Fruit fly (Drosophila melanogaster) Kc167 (cell line): ENCODE results near the gene Mvl.
A peak's percentile ranks its signal among the peaks of the same experiment; 100 is the strongest.

Experiments
- Myc ChIP-seq: fragments of >200 bp; optimal IDR thresholded peaks from 2 replicates; lab custom pipeline; 2017; ENCODE audit warnings: missing external identifiers
- Sin3A ChIP-seq: fragments of >200 bp; optimal IDR thresholded peaks from 2 replicates; lab custom pipeline; 2018; ENCODE audit warnings: missing external identifiers
- h ChIP-seq: fragments of >200 bp; optimal IDR thresholded peaks from 3 replicates; lab custom pipeline; 2018; ENCODE audit warnings: missing external identifiers
- insv ChIP-seq: fragments of >200 bp; optimal IDR thresholded peaks from 3 replicates; lab custom pipeline; 2018; ENCODE audit warnings: missing external identifiers
- psq ChIP-seq: fragments of >200 bp; optimal IDR thresholded peaks from 2 replicates; lab custom pipeline; 2017; ENCODE audit warnings: missing external identifiers
- ttk ChIP-seq: sonication (Bioruptor generic); optimal IDR thresholded peaks from 2 replicates; lab custom pipeline; 2017; ENCODE audit warnings: missing external identifiers

Mvl gene

DNA sequence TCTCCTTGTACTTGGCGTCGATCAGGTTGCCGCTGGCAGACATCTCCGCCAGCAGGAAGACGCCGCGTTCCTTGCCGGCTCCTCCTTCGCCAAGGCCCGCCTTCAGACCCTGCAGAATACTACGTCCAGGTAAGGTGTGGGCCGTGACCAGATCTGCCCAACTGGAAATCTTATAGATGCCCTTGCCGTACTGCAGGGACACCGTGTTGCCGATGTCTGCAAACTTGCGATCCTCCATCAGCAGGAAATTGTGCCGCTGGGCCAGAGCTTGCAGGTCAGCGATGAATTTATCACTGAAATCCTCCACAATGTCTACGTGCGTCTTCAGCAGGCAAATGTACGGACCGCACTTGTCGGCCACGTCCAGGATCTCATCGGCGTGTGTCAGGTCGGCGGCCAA lies 10.7 kb upstream of the Mvl start:
- TF ChIP-seq insv (lab: Kevin White, UChicago) (peak; percentile 51), ttk (lab: Kevin White, UChicago) (no peak)

DNA sequence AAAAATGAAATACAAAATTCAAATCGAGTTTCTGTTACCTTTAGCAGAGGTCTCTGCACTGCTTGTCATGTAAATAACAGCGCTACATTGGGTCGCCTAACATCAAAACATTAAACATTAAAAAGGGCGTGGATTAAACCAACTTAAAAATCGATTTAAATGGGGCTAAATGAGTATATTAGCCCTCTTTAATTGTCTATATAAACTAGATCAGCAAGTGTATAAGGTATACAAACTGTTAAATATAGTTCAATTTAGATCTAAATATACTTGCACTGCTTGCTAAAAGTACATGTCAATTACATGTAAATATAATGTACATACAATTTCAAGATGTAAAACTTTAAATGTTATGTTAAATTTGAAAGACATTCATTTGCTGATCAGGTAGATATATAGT lies 9.1 kb upstream of the Mvl start:
- no peak for TF ChIP-seq insv (lab: Kevin White, UChicago)
- TF ChIP-seq ttk (lab: Kevin White, UChicago), result no peak
- TF ChIP-seq Sin3A (lab: Kevin White, UChicago), result no peak
- no peak for TF ChIP-seq Myc (lab: Kevin White, UChicago)
- no peak for TF ChIP-seq psq (lab: Kevin White, UChicago)

DNA sequence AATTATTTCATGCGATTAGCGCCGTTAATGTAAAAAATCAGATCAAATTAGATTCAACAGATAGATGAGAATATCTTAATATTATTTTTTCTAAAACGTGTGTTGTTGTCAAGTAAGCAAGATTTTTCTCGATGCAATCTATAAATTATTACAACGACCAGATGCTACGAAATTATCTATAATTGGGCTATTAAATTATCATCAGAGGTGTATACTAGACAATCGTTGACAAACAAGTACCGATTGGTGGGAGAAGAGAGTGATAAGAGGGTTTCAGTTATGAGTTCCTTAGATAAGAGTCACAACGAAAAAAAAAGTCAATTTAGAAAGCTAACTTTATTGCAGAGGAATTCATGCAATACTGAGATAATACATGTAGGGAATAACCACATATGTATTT lies 6.9 kb upstream of the Mvl start:
- no peak for TF ChIP-seq h (lab: Kevin White, UChicago)
- TF ChIP-seq psq (lab: Kevin White, UChicago), result no peak

DNA sequence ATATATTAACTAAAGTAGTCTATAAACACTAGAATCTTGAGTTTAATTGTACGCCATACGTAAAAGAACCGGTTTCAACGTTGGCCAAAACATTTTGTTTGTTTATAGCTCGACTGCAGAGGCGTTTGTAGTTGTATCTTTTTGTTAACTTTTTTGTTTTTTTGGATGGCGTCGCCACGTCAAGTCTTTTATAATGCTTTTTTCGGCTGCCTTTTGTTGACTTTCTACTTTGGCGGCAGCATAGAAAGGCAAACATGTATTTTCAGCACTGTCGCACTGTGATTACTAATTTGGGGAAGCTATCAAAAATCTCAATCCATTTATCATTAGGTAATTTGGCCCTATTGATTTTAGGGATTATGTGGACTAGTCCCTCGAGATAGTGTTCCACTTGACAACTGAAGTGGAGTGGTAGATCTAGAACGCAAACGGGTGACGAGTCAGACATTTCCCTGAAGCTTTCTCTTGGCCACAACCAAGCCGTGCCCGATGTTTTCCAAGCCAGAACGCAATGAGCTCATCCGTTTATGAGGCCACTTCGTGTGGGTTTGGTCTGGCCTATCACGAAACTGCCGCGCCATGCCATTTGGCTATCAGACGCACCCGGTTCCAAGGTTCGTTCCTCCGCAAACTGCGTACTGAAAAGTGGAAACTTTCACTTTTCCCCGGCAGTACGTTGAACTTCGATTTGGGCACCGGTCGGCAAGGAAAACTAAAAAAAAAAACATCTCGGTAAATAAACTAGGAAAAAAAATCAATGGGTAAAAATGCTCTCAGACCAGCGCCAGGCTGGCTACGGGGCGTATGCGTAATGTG lies 6.1 kb upstream of the Mvl start:
- TF ChIP-seq insv (lab: Kevin White, UChicago) (no peak), psq (lab: Kevin White, UChicago) (no peak), Sin3A (lab: Kevin White, UChicago) (no peak), ttk (lab: Kevin White, UChicago) (no peak), h (lab: Kevin White, UChicago) (no peak), Myc (lab: Kevin White, UChicago) (no peak)

DNA sequence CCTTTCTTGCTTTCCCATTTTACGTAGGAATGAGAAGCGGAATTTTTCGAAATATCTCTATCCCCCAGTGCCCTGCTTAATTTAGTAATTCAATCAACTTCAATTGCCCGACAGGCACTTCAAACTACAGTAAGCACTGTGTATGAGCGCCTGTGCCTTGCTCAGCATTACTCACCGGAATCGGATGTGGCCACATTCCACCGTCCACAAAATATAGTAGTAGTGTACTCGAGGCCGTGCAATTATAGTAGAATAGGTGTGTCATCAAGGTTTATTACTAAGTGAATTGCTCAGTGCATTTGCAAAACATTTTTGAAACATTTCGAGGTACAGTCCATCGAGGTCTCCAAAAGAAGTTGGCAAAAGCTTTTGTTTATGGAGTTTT lies 5.1 kb upstream of the Mvl start:
- TF ChIP-seq insv (lab: Kevin White, UChicago), result no peak
- no peak for TF ChIP-seq h (lab: Kevin White, UChicago)
- no peak for TF ChIP-seq Sin3A (lab: Kevin White, UChicago)
- TF ChIP-seq Myc (lab: Kevin White, UChicago), result no peak
- TF ChIP-seq ttk (lab: Kevin White, UChicago), result no peak
- TF ChIP-seq psq (lab: Kevin White, UChicago), result no peak

DNA sequence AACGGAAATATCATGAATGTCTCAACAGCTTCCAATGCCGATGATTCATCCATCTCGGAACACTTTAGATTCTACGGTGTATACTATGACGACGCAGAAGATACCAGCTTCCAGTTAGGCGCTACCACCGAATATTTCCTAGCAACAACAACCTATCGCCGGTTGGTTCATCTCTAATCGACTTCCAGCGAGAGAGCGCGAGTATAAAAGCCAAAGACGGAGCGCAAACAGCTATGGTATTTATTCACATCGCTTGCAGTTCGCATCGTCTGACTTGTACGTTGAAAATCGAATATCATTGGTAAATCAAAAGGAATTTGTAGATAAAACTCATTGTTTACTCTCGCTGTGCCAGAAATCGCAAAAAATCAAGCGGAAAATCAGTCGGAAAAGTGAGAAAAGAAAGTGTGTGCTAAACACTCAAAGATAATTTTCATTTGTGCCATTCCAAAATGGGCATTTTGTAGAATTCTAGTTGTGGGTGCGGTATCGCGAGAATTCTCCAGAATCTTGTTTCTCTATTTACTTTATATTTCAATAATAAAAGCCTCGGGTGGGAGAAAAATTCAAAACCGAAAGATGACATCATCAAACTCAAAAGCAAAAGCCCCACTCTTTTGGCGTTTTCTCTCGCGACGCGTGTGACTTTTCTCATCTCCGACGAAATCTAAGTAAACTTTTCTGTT lies 4.6 kb upstream of the Mvl start, which contains the start of gene AnxB9:
Gene AnxB9, plus strand, starts transcription at position 232 of the 686 bp plus-strand sequence.
- no peak for TF ChIP-seq h (lab: Kevin White, UChicago)
- no peak for TF ChIP-seq ttk (lab: Kevin White, UChicago)
- no peak for TF ChIP-seq insv (lab: Kevin White, UChicago)
- no peak for TF ChIP-seq Myc (lab: Kevin White, UChicago)
- TF ChIP-seq Sin3A (lab: Kevin White, UChicago), result no peak
- no peak for TF ChIP-seq psq (lab: Kevin White, UChicago)

DNA sequence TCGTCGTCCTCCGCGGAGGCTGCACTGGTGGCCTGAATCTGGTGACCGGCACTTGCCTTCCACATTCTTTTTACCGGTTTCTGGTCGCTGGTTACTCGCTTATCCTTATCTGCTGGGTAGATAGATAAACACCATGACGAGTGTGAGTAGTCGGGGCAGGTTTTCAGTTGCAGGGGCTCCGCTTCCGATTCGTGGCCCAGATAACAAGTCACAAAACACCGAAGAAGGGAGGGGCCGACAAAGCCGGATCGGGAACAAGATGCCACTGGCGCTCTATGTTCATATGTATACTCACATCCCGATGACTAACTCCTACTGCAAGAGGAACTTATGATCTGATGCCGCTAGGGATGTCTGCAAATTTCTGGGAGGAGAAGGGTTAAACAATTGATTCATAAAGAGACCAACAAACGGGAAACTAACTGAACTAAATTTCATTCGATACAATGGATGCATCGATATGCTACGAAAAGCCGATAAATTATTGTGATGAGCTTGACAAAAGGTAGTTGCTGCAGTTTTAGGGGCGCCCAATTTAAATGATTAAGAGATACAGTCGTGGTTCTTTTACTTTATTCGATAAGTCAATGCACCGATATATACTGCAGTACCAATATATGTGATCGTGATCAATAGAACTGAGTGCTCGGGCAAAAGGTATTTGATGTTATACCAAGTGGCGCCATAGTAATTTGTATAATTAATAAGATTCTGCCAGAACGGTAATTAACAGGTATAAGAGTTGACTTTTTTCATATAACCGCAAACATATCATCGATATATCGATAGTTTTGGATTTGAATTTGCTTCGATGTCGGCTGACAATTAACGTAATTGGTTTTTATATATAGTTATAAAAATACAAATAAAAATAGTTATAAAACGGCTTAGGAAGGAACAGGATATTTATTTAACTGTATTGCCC lies 3.7 kb upstream of the Mvl start, which contains the start of gene Cortactin:
Gene Cortactin, minus strand, starts transcription at position 472 of the 925 bp plus-strand sequence.
- TF ChIP-seq psq (lab: Kevin White, UChicago), result peak; percentile 96
- no peak for TF ChIP-seq Myc (lab: Kevin White, UChicago)

DNA sequence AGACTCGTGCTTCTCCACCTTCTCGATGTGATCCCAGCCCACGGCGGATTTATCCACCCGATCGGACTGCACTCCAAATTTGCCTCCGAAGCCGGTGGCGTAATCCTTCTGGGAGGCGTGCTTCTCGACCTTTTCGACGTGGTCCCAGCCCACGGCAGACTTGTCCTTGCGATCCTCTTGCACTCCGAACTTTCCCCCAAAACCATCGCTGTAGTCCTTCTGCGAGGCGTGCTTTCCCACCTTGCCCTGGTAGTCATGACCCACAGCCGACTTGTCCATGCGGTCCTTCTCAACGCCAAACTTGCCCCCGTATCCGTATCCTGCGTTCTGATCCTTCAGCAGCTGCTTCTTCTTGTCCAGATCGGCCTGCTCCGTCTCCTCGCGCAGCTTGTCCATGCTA lies 2.8 kb upstream of the Mvl start:
- TF ChIP-seq ttk (lab: Kevin White, UChicago) (peak; percentile 59), psq (lab: Kevin White, UChicago) (no peak)

DNA sequence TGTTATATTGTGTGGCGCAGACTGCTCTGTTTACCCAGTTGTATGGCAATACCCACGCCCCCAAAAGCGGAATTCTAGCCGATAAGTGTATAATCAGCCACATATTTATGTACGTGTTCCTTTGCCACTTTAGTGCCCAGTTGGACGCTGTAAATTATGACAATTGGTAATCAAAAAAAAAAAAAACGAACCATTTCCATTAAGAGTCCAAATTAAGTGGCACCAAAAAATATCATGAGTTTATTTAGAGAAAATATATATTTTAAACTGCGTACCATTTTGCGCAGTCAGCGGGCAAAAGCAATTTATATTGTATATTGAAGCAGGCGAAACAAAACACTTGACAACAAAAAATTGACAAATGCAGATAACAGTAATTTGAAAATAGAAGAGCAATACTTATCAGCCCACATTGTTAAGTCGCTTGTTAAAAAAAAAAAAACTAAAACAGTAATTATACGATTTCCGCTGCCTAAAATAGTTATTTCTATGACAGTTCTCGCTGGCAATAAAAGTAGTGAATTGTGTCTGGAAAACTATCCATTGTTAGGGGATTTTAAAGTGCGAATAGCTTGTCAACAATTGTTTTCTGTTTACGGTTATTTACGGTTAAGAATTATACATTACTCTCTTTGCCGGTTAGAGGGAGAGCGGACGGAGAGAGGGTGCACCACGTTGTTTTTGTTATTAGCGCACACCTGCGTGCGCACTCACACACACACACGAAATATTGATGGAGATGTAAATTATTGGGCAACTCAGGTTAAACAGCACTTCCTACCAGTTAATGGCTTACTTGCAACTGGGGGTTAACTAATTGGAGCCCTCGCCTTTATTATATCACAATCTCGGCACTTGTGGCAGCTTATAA lies 879 bp downstream of the Mvl start:
- TF ChIP-seq insv (lab: Kevin White, UChicago) (no peak), h (lab: Kevin White, UChicago) (no peak), ttk (lab: Kevin White, UChicago) (no peak), Myc (lab: Kevin White, UChicago) (no peak), Sin3A (lab: Kevin White, UChicago) (no peak), psq (lab: Kevin White, UChicago) (no peak)

DNA sequence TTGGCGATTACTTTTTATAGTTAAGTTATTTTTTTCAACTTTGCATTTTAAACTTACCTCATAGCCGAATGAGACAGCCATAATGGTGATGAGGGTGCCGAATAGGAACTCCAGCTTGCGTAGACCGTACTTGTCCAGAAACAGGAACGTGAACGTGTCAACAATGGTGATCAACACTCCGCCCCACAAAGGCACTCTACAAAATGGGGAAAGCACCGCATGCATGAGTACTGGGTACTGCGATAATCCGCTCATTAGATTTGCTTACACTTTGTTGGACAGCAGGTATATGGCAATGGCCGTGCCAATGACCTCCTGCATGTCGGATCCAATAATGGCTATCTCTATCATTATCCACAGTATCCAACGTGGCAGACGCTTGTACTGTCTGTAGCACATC lies 3.1 kb downstream of the Mvl start:
- no peak for TF ChIP-seq Myc (lab: Kevin White, UChicago)
- TF ChIP-seq ttk (lab: Kevin White, UChicago), result no peak
- no peak for TF ChIP-seq insv (lab: Kevin White, UChicago)
- no peak for TF ChIP-seq Sin3A (lab: Kevin White, UChicago)
- no peak for TF ChIP-seq psq (lab: Kevin White, UChicago)
- TF ChIP-seq h (lab: Kevin White, UChicago), result no peak

DNA sequence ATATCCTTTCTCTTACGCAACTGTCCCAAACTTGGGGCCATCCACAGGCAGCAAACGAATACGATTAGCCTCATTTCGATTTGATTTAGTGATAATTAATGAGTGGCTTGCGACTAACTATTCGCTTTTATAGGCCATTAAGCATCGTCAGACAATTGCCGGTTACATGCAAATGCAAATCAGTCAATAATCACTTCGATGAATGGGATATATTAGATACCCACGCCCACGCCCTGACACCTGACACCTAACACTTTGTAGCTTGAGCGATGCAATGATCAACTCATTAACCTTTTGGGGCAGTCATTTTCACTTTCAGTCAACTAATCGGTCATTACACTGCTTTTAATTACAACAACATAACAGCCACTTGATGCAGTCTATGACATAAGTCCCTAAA lies 9.7 kb downstream of the Mvl start, which contains the start of gene Jhbp15:
Gene Jhbp15, minus strand, starts transcription at position 101 of the 400 bp plus-strand sequence.
- TF ChIP-seq h (lab: Kevin White, UChicago), result no peak
- no peak for TF ChIP-seq Sin3A (lab: Kevin White, UChicago)
- no peak for TF ChIP-seq psq (lab: Kevin White, UChicago)
- no peak for TF ChIP-seq ttk (lab: Kevin White, UChicago)
- no peak for TF ChIP-seq insv (lab: Kevin White, UChicago)
- TF ChIP-seq Myc (lab: Kevin White, UChicago), result no peak
